Worm (Caenorhabditis elegans): ENCODE data around the gene henn-1.

DNA sequence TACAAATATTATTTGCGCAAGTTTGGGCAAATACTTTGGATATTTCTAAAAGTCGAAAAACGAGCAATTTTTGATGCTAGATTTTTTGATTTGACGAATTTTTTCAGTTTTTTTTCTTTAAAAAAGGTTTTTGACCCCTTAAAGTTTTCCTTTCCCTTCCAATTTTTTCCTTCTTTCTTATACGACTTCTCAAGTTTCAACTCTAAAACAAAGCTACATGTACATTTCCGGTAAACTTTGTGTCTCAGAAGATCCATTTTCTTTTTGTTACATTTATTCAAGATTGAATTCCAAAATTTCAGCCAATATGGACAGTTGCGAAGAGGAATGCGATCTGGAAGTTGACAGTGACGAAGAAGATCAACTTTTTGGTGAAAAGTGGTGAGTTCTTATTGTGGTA lies 46.4 kb downstream of the henn-1 start, which contains the start of gene mig-10:
- TF ChIP-seq dao-5 (tag; optimal IDR thresholded peaks at IDR 0.05) (no peak), him-1 (tag; optimal IDR thresholded peaks at IDR 0.05) (no peak)
